Fruit fly (Drosophila melanogaster): Measurements from ENCODE around the gene Hel89B.

Hel89B gene

dm6 chr3R:15925939-15926338 is 47.2 kb upstream of the Hel89B start:
- TF ChIP-seq Meics (GFP tag; optimal IDR thresholded peaks at IDR 0.05) = peak; percentile 20
- no peak for TF ChIP-seq ken (GFP tag; IDR thresholded peaks at IDR 0.05)
- no peak for TF ChIP-seq CG5245 (GFP tag; optimal IDR thresholded peaks at IDR 0.05)
- TF ChIP-seq CG31441 (GFP tag; IDR thresholded peaks at IDR 0.05) = no peak
- no peak for TF ChIP-seq Bteb2 (GFP tag; optimal IDR thresholded peaks at IDR 0.05)
- TF ChIP-seq CG3065 (GFP tag; optimal IDR thresholded peaks at IDR 0.05) = no peak
- no peak for TF ChIP-seq wek (GFP tag; optimal IDR thresholded peaks at IDR 0.05)
- TF ChIP-seq dmrt11E (tag; optimal IDR thresholded peaks at IDR 0.05) = no peak
- TF ChIP-seq CG3407 (GFP tag; optimal IDR thresholded peaks at IDR 0.05) = no peak
- no peak for TF ChIP-seq mam (GFP tag; optimal IDR thresholded peaks at IDR 0.05)
- no peak for TF ChIP-seq cas (GFP tag; IDR thresholded peaks at IDR 0.05)
- TF ChIP-seq onecut (GFP tag; IDR thresholded peaks at IDR 0.05) = no peak
- TF ChIP-seq cad (GFP tag; optimal IDR thresholded peaks at IDR 0.05) = no peak
- no peak for TF ChIP-seq Opbp (GFP tag; IDR thresholded peaks at IDR 0.05; ENCODE audit: partially characterized antibody)
- no peak for TF ChIP-seq corto (GFP tag; optimal IDR thresholded peaks at IDR 0.05)
- peak; percentile 65 for TF ChIP-seq Asciz (GFP tag; optimal IDR thresholded peaks at IDR 0.05)
- TF ChIP-seq CG15269 (tag; optimal IDR thresholded peaks at IDR 0.05) = peak; percentile 15
- TF ChIP-seq Usf (GFP tag; optimal IDR thresholded peaks at IDR 0.05) = no peak
- TF ChIP-seq CG2202 (tag; optimal IDR thresholded peaks at IDR 0.05) = no peak
- TF ChIP-seq CG11085 (GFP tag; IDR thresholded peaks at IDR 0.05) = no peak
- TF ChIP-seq Taf1 (GFP tag; IDR thresholded peaks at IDR 0.05) = no peak
- no peak for TF ChIP-seq gt (GFP tag; IDR thresholded peaks at IDR 0.05)
- TF ChIP-seq tx (GFP tag; optimal IDR thresholded peaks at IDR 0.05) = no peak
- no peak for TF ChIP-seq jigr1 (GFP tag; IDR thresholded peaks at IDR 0.05)
- TF ChIP-seq unc-4 (GFP tag; IDR thresholded peaks at IDR 0.05; ENCODE audit: partially characterized antibody) = no peak
- no peak for TF ChIP-seq CG7556 (GFP tag; optimal IDR thresholded peaks at IDR 0.05)
- no peak for TF ChIP-seq CG9609 (GFP tag; optimal IDR thresholded peaks at IDR 0.05)
- no peak for TF ChIP-seq mld (GFP tag; IDR thresholded peaks at IDR 0.05; ENCODE audit: partially characterized antibody)
- TF ChIP-seq ab (GFP tag; optimal IDR thresholded peaks at IDR 0.05) = no peak
- peak; percentile 0 for TF ChIP-seq CG1603 (tag; optimal IDR thresholded peaks at IDR 0.05)
- no peak for TF ChIP-seq Nf-YA (GFP tag; IDR thresholded peaks at IDR 0.05)
- no peak for TF ChIP-seq lmd (GFP tag; IDR thresholded peaks at IDR 0.05)
- TF ChIP-seq CG6272 (GFP tag; IDR thresholded peaks at IDR 0.05) = no peak
- TF ChIP-seq al (GFP tag; IDR thresholded peaks at IDR 0.05) = no peak
- no peak for TF ChIP-seq gce (GFP tag; IDR thresholded peaks at IDR 0.05)
- no peak for TF ChIP-seq CG6254 (GFP tag; optimal IDR thresholded peaks at IDR 0.05)
- no peak for TF ChIP-seq CG13424 (tag; optimal IDR thresholded peaks at IDR 0.05)
- no peak for TF ChIP-seq CG8924 (tag; optimal IDR thresholded peaks at IDR 0.05)
- TF ChIP-seq CG5180 (GFP tag; optimal IDR thresholded peaks at IDR 0.05) = no peak
- no peak for TF ChIP-seq gcm2 (GFP tag; optimal IDR thresholded peaks at IDR 0.05)
- no peak for TF ChIP-seq Vsx1 (GFP tag; optimal IDR thresholded peaks at IDR 0.05)
- TF ChIP-seq BtbVII (GFP tag; optimal IDR thresholded peaks at IDR 0.05) = no peak
- no peak for TF ChIP-seq Ada2b (GFP tag; IDR thresholded peaks at IDR 0.05)
- TF ChIP-seq kni (GFP tag; optimal IDR thresholded peaks at IDR 0.05) = no peak
- no peak for TF ChIP-seq CG3281 (GFP tag; optimal IDR thresholded peaks at IDR 0.05)
- no peak for TF ChIP-seq CG6765 (GFP tag; optimal IDR thresholded peaks at IDR 0.05)
- no peak for TF ChIP-seq CG34422 (GFP tag; IDR thresholded peaks at IDR 0.05)
- peak; percentile 4 for TF ChIP-seq CG2875 (GFP tag; optimal IDR thresholded peaks at IDR 0.05)
- TF ChIP-seq D (optimal IDR thresholded peaks at IDR 0.05) = no peak
- TF ChIP-seq D (GFP tag; optimal IDR thresholded peaks at IDR 0.05) = no peak
- peak; percentile 41 for TF ChIP-seq CG2678 (tag; optimal IDR thresholded peaks at IDR 0.05)
- TF ChIP-seq H2.0 (GFP tag; IDR thresholded peaks at IDR 0.05) = no peak
- TF ChIP-seq bcd (GFP tag; optimal IDR thresholded peaks at IDR 0.05) = no peak
